Fruit fly (Drosophila melanogaster): ENCODE data around the gene CG14947.

dm6 chr2L:12107087-12107486 lies 31.2 kb downstream of the CG14947 start:
- no peak for TF ChIP-seq sv (GFP tag; optimal IDR thresholded peaks at IDR 0.05)
- no peak for TF ChIP-seq h (GFP tag; optimal IDR thresholded peaks at IDR 0.05)
- no peak for TF ChIP-seq Dif (GFP tag; optimal IDR thresholded peaks at IDR 0.05; ENCODE audit: partially characterized antibody)
- no peak for TF ChIP-seq Sp1 (GFP tag; optimal IDR thresholded peaks at IDR 0.05)
- no peak for TF ChIP-seq psq (GFP tag; optimal IDR thresholded peaks at IDR 0.05)
- no peak for TF ChIP-seq dsf (GFP tag; optimal IDR thresholded peaks at IDR 0.05; ENCODE audit: borderline replicate concordance)
- no peak for TF ChIP-seq Jra (GFP tag; optimal IDR thresholded peaks at IDR 0.05)
- no peak for TF ChIP-seq Vsx2 (GFP tag; optimal IDR thresholded peaks at IDR 0.05; ENCODE audit: partially characterized antibody)
- TF ChIP-seq Dfd (GFP tag; optimal IDR thresholded peaks at IDR 0.05) = no peak
- no peak for TF ChIP-seq usp (GFP tag; optimal IDR thresholded peaks at IDR 0.05)
- TF ChIP-seq Mio (GFP tag; optimal IDR thresholded peaks at IDR 0.05) = no peak
- TF ChIP-seq ey (GFP tag; optimal IDR thresholded peaks at IDR 0.05) = no peak
